Fruit fly (Drosophila melanogaster) whole organism, embryonic: ENCODE data around the gene CG7386.

ENCODE experiments used
- CG17912 ChIP-seq: fragments of 200-800 bp; sonication (Bioruptor generic); optimal IDR thresholded peaks from 2 replicates; lab custom pipeline; 2018; ENCODE audit warnings: missing biosample characterization, mild to moderate bottlenecking, missing genetic modification characterization
- CG31224 ChIP-seq: fragments of 200-800 bp; sonication (Bioruptor generic); IDR thresholded peaks from 2 replicates; pipeline ENCODE4 v1.3.6; 2022; ENCODE audit warnings: missing biosample characterization, missing genetic modification characterization
- CG3995 ChIP-seq: fragments of 200-800 bp; sonication (Bioruptor generic); optimal IDR thresholded peaks from 3 replicates; lab custom pipeline; 2016; ENCODE audit warnings: missing biosample characterization, missing genetic modification characterization
- CG7372 ChIP-seq: fragments of 200-800 bp; sonication (Bioruptor generic); IDR thresholded peaks from 2 replicates; pipeline ENCODE4 v1.3.6; 2022; ENCODE audit warnings: missing biosample characterization, missing genetic modification characterization
- shn ChIP-seq: fragments of 200-800 bp; sonication (Bioruptor generic); optimal IDR thresholded peaks from 3 replicates; lab custom pipeline; 2016; ENCODE audit warnings: missing biosample characterization, missing genetic modification characterization
- sim ChIP-seq: fragments of 200-800 bp; sonication (Bioruptor generic); IDR thresholded peaks from 2 replicates; pipeline ENCODE4 v1.3.6; 2022; ENCODE audit warnings: missing biosample characterization, missing genetic modification characterization
- sug ChIP-seq: fragments of 200-800 bp; optimal IDR thresholded peaks from 2 replicates; lab custom pipeline; 2019; ENCODE audit warnings: missing biosample characterization, mild to moderate bottlenecking, missing genetic modification characterization, moderate library complexity

DNA sequence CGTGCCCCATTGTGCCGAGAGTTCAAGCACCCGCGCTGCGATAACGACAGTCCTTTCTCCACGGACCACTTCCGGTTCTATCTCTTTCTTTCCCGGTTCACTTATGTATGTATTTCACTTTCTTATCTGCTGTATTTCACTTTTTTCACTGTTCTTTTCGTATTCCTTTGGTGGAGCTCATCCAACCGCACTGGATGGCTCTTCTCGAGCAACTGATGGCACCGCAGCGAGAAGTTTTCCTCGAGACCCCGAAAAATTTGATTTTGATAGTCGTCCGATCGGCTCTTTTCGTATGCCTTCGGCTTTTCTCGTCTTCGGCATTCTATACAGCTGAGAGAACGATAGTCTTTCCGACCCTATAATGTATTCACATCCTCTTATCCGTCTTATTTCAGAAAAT, 28.3 kb downstream of the CG7386 start, which contains the start of gene LanA:
- no peak for TF ChIP-seq CG31224
- peak; percentile 26 for TF ChIP-seq sug (tag; lab: Kevin White, UChicago)
- no peak for TF ChIP-seq shn (GFP tag; lab: Kevin White, UChicago)
- TF ChIP-seq sim (GFP tag; lab: Robert Waterston, UW), result no peak
- TF ChIP-seq CG17912 (GFP tag; lab: Kevin White, UChicago), result peak; percentile 16
- no peak for TF ChIP-seq CG7372 (GFP tag; lab: Robert Waterston, UW)
- TF ChIP-seq CG3995 (GFP tag; lab: Kevin White, UChicago), result no peak
